Fruit fly (Drosophila melanogaster) whole organism, prepupa: ENCODE measurements around the gene CG31229.
A peak's percentile ranks its signal among the peaks of the same experiment; 100 is the strongest.

ENCODE experiments used
- Blimp-1 ChIP-seq: fragments of 200-800 bp; sonication (Bioruptor generic); optimal IDR thresholded peaks from 3 replicates; lab custom pipeline; 2017; ENCODE audit warnings: missing biosample characterization, missing genetic modification characterization, mild to moderate bottlenecking, moderate library complexity, missing genetic modification reagents
- CG10631 ChIP-seq: fragments of 200-800 bp; sonication (Bioruptor generic); optimal IDR thresholded peaks from 2 replicates; lab custom pipeline; 2016; ENCODE audit warnings: missing biosample characterization, missing genetic modification characterization
- CG10669 ChIP-seq: fragments of 200-800 bp; sonication (Bioruptor generic); optimal IDR thresholded peaks from 3 replicates; lab custom pipeline; 2018; ENCODE audit warnings: missing biosample characterization, mild to moderate bottlenecking, missing genetic modification characterization, moderate library complexity
- CG11294 ChIP-seq: fragments of 200-800 bp; sonication (Bioruptor generic); IDR thresholded peaks from 2 replicates; pipeline ENCODE4 v1.3.6; 2022; ENCODE audit warnings: missing biosample characterization, missing genetic modification characterization
- CG11762 ChIP-seq: fragments of 200-800 bp; sonication (Bioruptor generic); optimal IDR thresholded peaks from 3 replicates; lab custom pipeline; 2016; ENCODE audit warnings: missing biosample characterization, missing genetic modification characterization; ENCODE audit not compliant: insufficient read depth
- CG11902 ChIP-seq: fragments of 200-800 bp; sonication (Bioruptor generic); optimal IDR thresholded peaks from 3 replicates; lab custom pipeline; 2016; ENCODE audit warnings: missing biosample characterization, missing genetic modification characterization
- CG15336 ChIP-seq: fragments of 200-800 bp; sonication (Bioruptor generic); IDR thresholded peaks from 2 replicates; pipeline ENCODE4 v1.3.6; 2022; ENCODE audit warnings: missing biosample characterization, missing genetic modification characterization
- CG16779 ChIP-seq: fragments of 200-800 bp; sonication (Bioruptor generic); optimal IDR thresholded peaks from 3 replicates; lab custom pipeline; 2017; ENCODE audit warnings: missing biosample characterization, mild to moderate bottlenecking, missing genetic modification characterization
- CG3032 ChIP-seq: fragments of 200-800 bp; optimal IDR thresholded peaks from 2 replicates; lab custom pipeline; 2019; ENCODE audit warnings: missing biosample characterization, mild to moderate bottlenecking, missing genetic modification characterization, moderate library complexity
- CG31627 ChIP-seq: fragments of 200-800 bp; sonication (Bioruptor generic); optimal IDR thresholded peaks from 3 replicates; lab custom pipeline; 2016; ENCODE audit warnings: missing biosample characterization, missing genetic modification characterization
- CG32006 ChIP-seq: fragments of 200-800 bp; sonication (Bioruptor generic); optimal IDR thresholded peaks from 3 replicates; lab custom pipeline; 2017; ENCODE audit warnings: missing biosample characterization, mild to moderate bottlenecking, missing genetic modification characterization
- CG3919 ChIP-seq: fragments of 200-800 bp; sonication (Bioruptor generic); optimal IDR thresholded peaks from 3 replicates; lab custom pipeline; 2016; ENCODE audit warnings: missing biosample characterization, missing genetic modification characterization
- CG4318 ChIP-seq: fragments of 200-800 bp; sonication (Bioruptor generic); optimal IDR thresholded peaks from 3 replicates; lab custom pipeline; 2017; ENCODE audit warnings: missing biosample characterization, mild to moderate bottlenecking, missing genetic modification characterization
- CG6163 ChIP-seq: fragments of 200-800 bp; sonication (Bioruptor generic); IDR thresholded peaks from 3 replicates; pipeline ENCODE4 v1.3.6; 2022; ENCODE audit warnings: missing biosample characterization, missing genetic modification characterization
- CG6276 ChIP-seq: fragments of 200-800 bp; sonication (Bioruptor generic); optimal IDR thresholded peaks from 2 replicates; lab custom pipeline; 2017; ENCODE audit warnings: missing biosample characterization, mild to moderate bottlenecking, missing genetic modification characterization
- CG6792 ChIP-seq: fragments of 200-800 bp; sonication (Bioruptor generic); optimal IDR thresholded peaks from 3 replicates; lab custom pipeline; 2016; ENCODE audit warnings: missing biosample characterization, missing genetic modification characterization
- CG6808 ChIP-seq: fragments of 200-800 bp; sonication (Bioruptor generic); optimal IDR thresholded peaks from 3 replicates; lab custom pipeline; 2017; ENCODE audit warnings: missing biosample characterization, missing genetic modification characterization, mild to moderate bottlenecking, moderate library complexity, missing genetic modification reagents
- CG8119 ChIP-seq: fragments of 200-800 bp; sonication (Bioruptor generic); IDR thresholded peaks from 3 replicates; pipeline ENCODE4 v1.3.6; 2022; ENCODE audit warnings: missing biosample characterization, missing genetic modification characterization
- CG8319 ChIP-seq: fragments of 200-800 bp; sonication (Bioruptor generic); optimal IDR thresholded peaks from 3 replicates; lab custom pipeline; 2016; ENCODE audit warnings: missing biosample characterization, missing genetic modification characterization
- CG8632 ChIP-seq: fragments of 200-800 bp; sonication (Bioruptor generic); optimal IDR thresholded peaks from 3 replicates; lab custom pipeline; 2016; ENCODE audit warnings: missing biosample characterization, missing genetic modification characterization
- Eip75B ChIP-seq: fragments of 200-800 bp; sonication (Bioruptor generic); optimal IDR thresholded peaks from 3 replicates; lab custom pipeline; 2016; ENCODE audit warnings: missing biosample characterization, missing genetic modification characterization
- Eip78C ChIP-seq: fragments of 200-800 bp; sonication (Bioruptor generic); peaks from one replicate; lab custom pipeline; 2016; ENCODE audit warnings: missing biosample characterization, missing genetic modification characterization
- Ets21C ChIP-seq: fragments of 200-800 bp; sonication (Bioruptor generic); optimal IDR thresholded peaks from 3 replicates; lab custom pipeline; 2016; ENCODE audit warnings: missing biosample characterization, missing genetic modification characterization
- Gug ChIP-seq: fragments of 200-800 bp; sonication (Bioruptor generic); IDR thresholded peaks from 2 replicates; pipeline ENCODE4 v1.3.6; 2022; ENCODE audit warnings: missing biosample characterization, missing genetic modification characterization
- Hr38 ChIP-seq: sonication (Bioruptor generic); optimal IDR thresholded peaks from 2 replicates; lab custom pipeline; 2016; ENCODE audit warnings: missing biosample characterization, missing genetic modification characterization
- Hr39 ChIP-seq: fragments of 200-800 bp; sonication (Bioruptor generic); optimal IDR thresholded peaks from 2 replicates; lab custom pipeline; 2016; ENCODE audit warnings: missing biosample characterization, missing genetic modification characterization
- Met ChIP-seq: fragments of 200-800 bp; sonication (Bioruptor generic); optimal IDR thresholded peaks from 3 replicates; lab custom pipeline; 2016; ENCODE audit warnings: missing biosample characterization, missing genetic modification characterization
- OdsH ChIP-seq: fragments of 200-800 bp; sonication (Bioruptor generic); optimal IDR thresholded peaks from 3 replicates; lab custom pipeline; 2016; ENCODE audit warnings: missing biosample characterization, missing genetic modification characterization
- Sox102F ChIP-seq: fragments of 200-800 bp; sonication (Bioruptor generic); optimal IDR thresholded peaks from 2 replicates; lab custom pipeline; 2016; ENCODE audit warnings: missing biosample characterization, mild to moderate bottlenecking, missing genetic modification characterization
- Sox14 ChIP-seq: fragments of 200-800 bp; sonication (Bioruptor generic); optimal IDR thresholded peaks from 3 replicates; lab custom pipeline; 2016; ENCODE audit warnings: missing biosample characterization, missing genetic modification characterization
- Sox15 ChIP-seq: fragments of 200-800 bp; sonication (Bioruptor generic); optimal IDR thresholded peaks from 3 replicates; lab custom pipeline; 2016; ENCODE audit warnings: missing biosample characterization, missing genetic modification characterization
- achi ChIP-seq: fragments of 200-800 bp; sonication (Bioruptor generic); optimal IDR thresholded peaks from 3 replicates; lab custom pipeline; 2016; ENCODE audit warnings: missing biosample characterization, missing genetic modification characterization
- acj6 ChIP-seq: fragments of 200-800 bp; sonication (Bioruptor generic); optimal IDR thresholded peaks from 3 replicates; lab custom pipeline; 2016; ENCODE audit warnings: missing biosample characterization, missing genetic modification characterization
- cyc ChIP-seq: fragments of 200-800 bp; sonication (Bioruptor generic); optimal IDR thresholded peaks from 3 replicates; lab custom pipeline; 2016; ENCODE audit warnings: missing biosample characterization, missing genetic modification characterization
- dac ChIP-seq: fragments of 200-800 bp; sonication (Bioruptor generic); optimal IDR thresholded peaks from 2 replicates; lab custom pipeline; 2017; ENCODE audit warnings: missing biosample characterization, mild to moderate bottlenecking, missing genetic modification characterization
- dsx ChIP-seq: fragments of 200-800 bp; optimal IDR thresholded peaks from 3 replicates; lab custom pipeline; 2019; ENCODE audit warnings: missing biosample characterization, mild to moderate bottlenecking, missing genetic modification characterization, moderate library complexity; ENCODE audit not compliant: poor library complexity, severe bottlenecking
- eg ChIP-seq: fragments of 200-800 bp; sonication (Bioruptor generic); IDR thresholded peaks from 3 replicates; pipeline ENCODE4 v1.3.6; 2022; ENCODE audit warnings: missing biosample characterization, missing genetic modification characterization
- esn ChIP-seq: fragments of 200-800 bp; sonication (Bioruptor generic); optimal IDR thresholded peaks from 2 replicates; lab custom pipeline; 2016; ENCODE audit warnings: missing biosample characterization, mild to moderate bottlenecking, missing genetic modification characterization, moderate library complexity
- fd59A ChIP-seq: fragments of 200-800 bp; sonication (Bioruptor generic); optimal IDR thresholded peaks from 2 replicates; lab custom pipeline; 2017; ENCODE audit warnings: missing biosample characterization, mild to moderate bottlenecking, missing genetic modification characterization, missing genetic modification reagents
- fd85E ChIP-seq: fragments of 200-800 bp; sonication (Bioruptor generic); optimal IDR thresholded peaks from 3 replicates; lab custom pipeline; 2016; ENCODE audit warnings: missing biosample characterization, missing genetic modification characterization
- fkh ChIP-seq: fragments of 200-800 bp; sonication (Bioruptor generic); optimal IDR thresholded peaks from 3 replicates; lab custom pipeline; 2017; ENCODE audit warnings: missing biosample characterization, mild to moderate bottlenecking, missing genetic modification characterization, moderate library complexity
- lz ChIP-seq: fragments of 200-800 bp; sonication (Bioruptor generic); optimal IDR thresholded peaks from 3 replicates; lab custom pipeline; 2016; ENCODE audit warnings: missing biosample characterization, missing genetic modification characterization
- net ChIP-seq: fragments of 200-800 bp; sonication (Bioruptor generic); optimal IDR thresholded peaks from 3 replicates; lab custom pipeline; 2016; ENCODE audit warnings: missing biosample characterization, missing genetic modification characterization
- salr ChIP-seq, 2 experiments: fragments of 200-800 bp; sonication (Bioruptor generic); optimal IDR thresholded peaks; 3 replicates each; lab custom pipeline; 2016 to 2018; ENCODE audit warnings: missing biosample characterization in 2 of 2, missing genetic modification characterization in 2 of 2, mild to moderate bottlenecking in 1 of 2
- svp ChIP-seq: fragments of 200-800 bp; sonication (Bioruptor generic); peaks from one replicate; lab custom pipeline; 2016; ENCODE audit warnings: missing biosample characterization, missing genetic modification characterization
- topi ChIP-seq: fragments of 200-800 bp; sonication (Bioruptor generic); optimal IDR thresholded peaks from 3 replicates; lab custom pipeline; 2016; ENCODE audit warnings: missing biosample characterization, missing genetic modification characterization
- vri ChIP-seq: fragments of 200-800 bp; sonication (Bioruptor generic); optimal IDR thresholded peaks from 3 replicates; lab custom pipeline; 2016; ENCODE audit warnings: missing biosample characterization, mild to moderate bottlenecking, missing genetic modification characterization

The CG31229 gene

dm6 chr3R:18669812-18670211 is 2.2 kb downstream of the CG31229 start (continued):
- TF ChIP-seq CG32006 (GFP tag; lab: Kevin White, UChicago) = peak; percentile 82
- TF ChIP-seq vri (GFP tag; lab: Kevin White, UChicago) = peak; percentile 37
- no peak for TF ChIP-seq CG10631 (GFP tag; lab: Kevin White, UChicago)
- TF ChIP-seq Met (GFP tag; lab: Kevin White, UChicago) = peak; percentile 62
- no peak for TF ChIP-seq Hr39 (GFP tag; lab: Kevin White, UChicago)
- TF ChIP-seq OdsH = peak; percentile 74
- TF ChIP-seq CG8119 (GFP tag; lab: Robert Waterston, UW) = peak; percentile 74
- TF ChIP-seq Eip78C (GFP tag; lab: Kevin White, UChicago) = peak; percentile 93
- TF ChIP-seq CG16779 = peak; percentile 50
- TF ChIP-seq CG6276 (GFP tag; lab: Kevin White, UChicago) = no peak
- TF ChIP-seq CG4318 (GFP tag; lab: Kevin White, UChicago) = no peak
- peak; percentile 57 for TF ChIP-seq Gug (GFP tag; lab: Robert Waterston, UW)
- TF ChIP-seq CG11762 (GFP tag; lab: Kevin White, UChicago) = peak; percentile 57

- TF ChIP-seq CG10631 (GFP tag; lab: Kevin White, UChicago) (peak; percentile 58), CG8319 (peak; percentile 45), salr (GFP tag; optimal IDR thresholded peaks at IDR 0.05; lab: Kevin White, UChicago) (peak in 1 of 2 experiments; percentile 54), CG8119 (GFP tag; lab: Robert Waterston, UW) (peak; percentile 62), CG15336 (peak; percentile 68), CG11902 (GFP tag; lab: Kevin White, UChicago) (no peak), Sox15 (GFP tag; lab: Kevin White, UChicago) (no peak), esn (GFP tag; lab: Kevin White, UChicago) (peak; percentile 73), Blimp-1 (GFP tag; lab: Kevin White, UChicago) (peak; percentile 26), CG10669 (GFP tag; lab: Kevin White, UChicago) (no peak), CG31627 (peak; percentile 35), dsx (GFP tag; lab: Kevin White, UChicago) (peak; percentile 49), topi (GFP tag; lab: Kevin White, UChicago) (peak; percentile 68), Gug (GFP tag; lab: Robert Waterston, UW) (peak; percentile 51), cyc (GFP tag; lab: Kevin White, UChicago) (peak; percentile 44), CG6792 (GFP tag; lab: Kevin White, UChicago) (peak; percentile 54), dac (GFP tag; lab: Kevin White, UChicago) (peak; percentile 40), Sox102F (no peak), CG3032 (tag; lab: Kevin White, UChicago) (peak; percentile 32), svp (GFP tag; lab: Kevin White, UChicago) (peak; percentile 90), Sox14 (GFP tag; lab: Kevin White, UChicago) (peak; percentile 37), CG6808 (no peak), vri (GFP tag; lab: Kevin White, UChicago) (peak; percentile 70), Eip75B (peak; percentile 74), CG6163 (GFP tag; lab: Robert Waterston, UW) (peak; percentile 58; the same call in 1 of the 3 replicates), CG8632 (GFP tag; lab: Kevin White, UChicago) (no peak), Ets21C (peak; percentile 38), fd85E (GFP tag; lab: Kevin White, UChicago) (no peak), fd59A (GFP tag; lab: Kevin White, UChicago) (peak; percentile 1), achi (GFP tag; lab: Kevin White, UChicago) (peak; percentile 51), fkh (GFP tag; lab: Kevin White, UChicago) (peak; percentile 25), Eip78C (GFP tag; lab: Kevin White, UChicago) (peak; percentile 95), net (peak; percentile 0), eg (GFP tag; lab: Robert Waterston, UW) (peak; percentile 55; the same call in 2 of the 3 replicates), CG3919 (GFP tag; lab: Kevin White, UChicago) (no peak), acj6 (GFP tag; lab: Kevin White, UChicago) (peak; percentile 30), CG11294 (GFP tag; lab: Robert Waterston, UW) (peak; percentile 11; the same call in 1 of the 2 replicates), OdsH (peak; percentile 46), Hr38 (GFP tag; lab: Kevin White, UChicago) (no peak), lz (GFP tag; lab: Kevin White, UChicago) (peak; percentile 75), Hr39 (GFP tag; lab: Kevin White, UChicago) (peak; percentile 44)
Observed at dm6 chr3R:18670441-18671111, 2.9 kb downstream of the CG31229 start.
